Worm (Caenorhabditis elegans) whole organism, L4 larva: Measurements from ENCODE around the gene srh-297.
"Not testable (repeated sequence)": the region's sequence is repeated elsewhere in the genome, so short reads cannot be mapped to it uniquely, and the experiment has no call there.

Experiments
- ama-1 ChIP-seq: fragments of 150-350 bp; optimal IDR thresholded peaks from 2 replicates; lab custom pipeline; 2014; ENCODE audit warnings: inconsistent platforms, mixed read lengths
- ceh-62 ChIP-seq: sonication (generic microtip); optimal IDR thresholded peaks from 2 replicates; lab custom pipeline; 2017; ENCODE audit warnings: missing biosample characterization, missing genetic modification characterization
- cey-2 ChIP-seq: sonication (generic microtip); optimal IDR thresholded peaks from 3 replicates; lab custom pipeline; 2017; ENCODE audit warnings: missing genetic modification characterization, mild to moderate bottlenecking, missing compliant biosample characterization, antibody characterized with exemption, borderline replicate concordance; ENCODE audit not compliant: insufficient read depth
- daf-19 ChIP-seq: fragments of 200-800 bp; sonication (Bioruptor generic); conservative IDR thresholded peaks from 2 replicates; pipeline ENCODE4 v1.3.6; 2022; ENCODE audit warnings: missing genetic modification characterization, missing compliant biosample characterization
- dpl-1 ChIP-seq: fragments of 150-350 bp; optimal IDR thresholded peaks from 2 replicates; lab custom pipeline; 2014; ENCODE audit warnings: missing biosample characterization, missing genetic modification reagents, missing genetic modification characterization
- lsy-2 ChIP-seq, 2 experiments: fragments of 150-350 bp in 1 of 2; sonication (generic microtip) in 1 of 2; optimal IDR thresholded peaks; 2 replicates each; lab custom pipeline; 2014 to 2017; ENCODE audit warnings: missing biosample characterization in 2 of 2, missing genetic modification characterization in 2 of 2
- mdl-1 ChIP-seq, 2 experiments: fragments of 150-350 bp in 1 of 2; sonication (generic microtip) in 1 of 2; optimal IDR thresholded peaks; 2 replicates each; lab custom pipeline; 2014 to 2017; ENCODE audit warnings: missing biosample characterization in 2 of 2, missing genetic modification characterization in 2 of 2
- nhr-102 ChIP-seq: sonication (generic microtip); optimal IDR thresholded peaks from 2 replicates; lab custom pipeline; 2016; ENCODE audit warnings: mild to moderate bottlenecking, missing genetic modification characterization, moderate library complexity, missing compliant biosample characterization
- nhr-237 ChIP-seq: sonication (generic microtip); optimal IDR thresholded peaks from 2 replicates; lab custom pipeline; 2017; ENCODE audit warnings: missing biosample characterization, missing genetic modification characterization
- zag-1 ChIP-seq: fragments of 150-350 bp; optimal IDR thresholded peaks from 2 replicates; lab custom pipeline; 2014; ENCODE audit warnings: missing biosample characterization, missing genetic modification characterization
- ztf-11 ChIP-seq: fragments of 150-350 bp; optimal IDR thresholded peaks from 2 replicates; lab custom pipeline; 2014; ENCODE audit warnings: missing biosample characterization, missing genetic modification characterization

DNA sequence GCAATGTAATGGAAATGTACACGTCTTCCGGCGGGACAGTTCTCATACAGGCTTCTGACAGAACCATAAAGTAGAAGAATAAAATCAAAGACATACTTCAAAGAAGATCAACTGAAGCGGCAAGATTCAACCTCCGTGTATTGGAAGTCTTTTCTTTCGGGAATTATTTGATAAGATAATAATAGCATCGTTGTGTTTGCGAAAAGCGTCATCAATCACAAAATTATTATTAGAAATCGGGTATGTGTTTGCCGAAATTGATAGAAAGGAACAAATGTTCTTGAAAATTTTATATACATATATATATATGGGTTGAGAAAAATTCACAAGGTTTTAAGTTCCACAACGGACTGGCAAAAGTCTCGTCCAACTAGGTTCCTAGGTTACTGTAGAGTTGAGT lies 38.8 kb downstream of the srh-297 start, which contains the start of gene Y27F2A.9:
- not testable (repeated sequence) for TF ChIP-seq dpl-1; lsy-2 (tag; optimal IDR thresholded peaks at IDR 0.05; lab: Kevin White, UChicago); daf-19 (GFP tag; lab: Robert Waterston, UW); nhr-102 (tag; lab: Kevin White, UChicago); ztf-11 (tag; lab: Kevin White, UChicago); zag-1 (tag; lab: Kevin White, UChicago); cey-2 (tag; lab: Kevin White, UChicago); nhr-237 (tag; lab: Kevin White, UChicago); ceh-62 (tag; lab: Kevin White, UChicago); ama-1 (lab: Kevin White, UChicago); mdl-1 (tag; optimal IDR thresholded peaks at IDR 0.05; lab: Kevin White, UChicago)
